Worm (Caenorhabditis elegans) whole organism, mixed stage, embryonic: Measurements from ENCODE around the gene unc-46.

ENCODE experiments used
- ceh-83 ChIP-seq: fragments of 200-800 bp; sonication (Bioruptor generic); optimal IDR thresholded peaks from 2 replicates; lab custom pipeline; 2018; ENCODE audit warnings: mild to moderate bottlenecking, missing genetic modification characterization, missing compliant biosample characterization
- cnd-1 ChIP-seq: fragments of 200-800 bp; sonication (Bioruptor generic); optimal IDR thresholded peaks from 2 replicates; lab custom pipeline; 2018; ENCODE audit warnings: mild to moderate bottlenecking, missing genetic modification characterization, missing compliant biosample characterization
- lin-13 ChIP-seq: fragments of 150-350 bp; optimal IDR thresholded peaks from 2 replicates; lab custom pipeline; 2014; ENCODE audit warnings: missing biosample characterization, missing genetic modification characterization
- lsy-2 ChIP-seq: fragments of 150-350 bp; optimal IDR thresholded peaks from 2 replicates; lab custom pipeline; 2014; ENCODE audit warnings: missing biosample characterization, missing genetic modification characterization
- mls-2 ChIP-seq: sonication (generic microtip); optimal IDR thresholded peaks from 2 replicates; lab custom pipeline; 2016; ENCODE audit warnings: mild to moderate bottlenecking, missing genetic modification characterization, moderate library complexity, missing compliant biosample characterization
- nhr-12 ChIP-seq: fragments of 150-350 bp; optimal IDR thresholded peaks from 2 replicates; lab custom pipeline; 2014; ENCODE audit warnings: missing biosample characterization, missing genetic modification characterization
- pha-4 ChIP-seq: fragments of 150-350 bp; optimal IDR thresholded peaks from 2 replicates; lab custom pipeline; 2018; ENCODE audit warnings: missing biosample characterization, missing genetic modification reagents, missing genetic modification characterization
- sem-2 ChIP-seq: fragments of 200-800 bp; sonication (Bioruptor generic); optimal IDR thresholded peaks from 2 replicates; lab custom pipeline; 2018; ENCODE audit warnings: mild to moderate bottlenecking, missing genetic modification characterization, missing compliant biosample characterization
- snpc-4 ChIP-seq: fragments of 150-350 bp; optimal IDR thresholded peaks from 2 replicates; lab custom pipeline; 2014; ENCODE audit warnings: missing biosample characterization, missing genetic modification characterization
- sptf-1 ChIP-seq: sonication (generic microtip); optimal IDR thresholded peaks from 2 replicates; lab custom pipeline; 2017; ENCODE audit warnings: mild to moderate bottlenecking, missing genetic modification characterization, moderate library complexity, missing compliant biosample characterization
- unc-39 ChIP-seq: fragments of 150-350 bp; optimal IDR thresholded peaks from 2 replicates; lab custom pipeline; 2014; ENCODE audit warnings: missing biosample characterization, missing genetic modification characterization
- ztf-11 ChIP-seq: fragments of 150-350 bp; optimal IDR thresholded peaks from 2 replicates; lab custom pipeline; 2014; ENCODE audit warnings: missing biosample characterization, missing genetic modification characterization

DNA sequence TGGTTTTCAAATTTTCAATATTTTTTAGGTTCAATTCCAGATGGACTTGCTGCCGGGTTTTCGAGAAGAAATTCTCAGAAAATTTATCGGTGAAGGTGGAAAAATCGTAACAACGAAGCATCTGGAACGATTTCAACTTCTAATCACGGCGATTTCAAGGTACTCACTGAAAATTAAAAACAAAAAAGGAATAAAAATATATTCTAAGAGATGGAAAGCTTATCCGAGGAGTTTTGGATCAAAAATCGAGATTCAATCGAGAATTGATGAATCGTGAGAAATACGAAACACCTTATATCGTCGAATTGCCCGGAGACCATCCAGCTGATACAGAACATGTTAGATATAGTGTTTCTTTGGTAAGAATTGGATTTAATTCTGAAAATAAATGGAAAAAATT, 46.6 kb downstream of the unc-46 start, which contains the start of gene K11D12.12:
- TF ChIP-seq snpc-4 (tag; lab: Kevin White, UChicago) (no peak), pha-4 (tag; lab: Kevin White, UChicago) (no peak), cnd-1 (tag; lab: Kevin White, UChicago) (no peak), mls-2 (tag; lab: Kevin White, UChicago) (no peak), nhr-12 (tag; lab: Kevin White, UChicago) (no peak), ztf-11 (tag; lab: Kevin White, UChicago) (no peak), unc-39 (no peak), lin-13 (tag; lab: Kevin White, UChicago) (no peak), lsy-2 (tag; lab: Kevin White, UChicago) (no peak), ceh-83 (GFP tag; lab: Kevin White, UChicago) (no peak), sem-2 (GFP tag; lab: Kevin White, UChicago) (no peak), sptf-1 (tag; lab: Kevin White, UChicago) (no peak)
